Worm (Caenorhabditis elegans) whole organism, L3 larva: ENCODE measurements around the gene hsp-3.

Experiments
- R02D3.7 ChIP-seq: fragments of 150-350 bp; optimal IDR thresholded peaks from 2 replicates; lab custom pipeline; 2014; ENCODE audit warnings: missing biosample characterization, missing genetic modification characterization
- aly-2 ChIP-seq: fragments of 150-350 bp; optimal IDR thresholded peaks from 2 replicates; lab custom pipeline; 2014; ENCODE audit warnings: missing biosample characterization, missing genetic modification characterization
- egl-27 ChIP-seq: sonication (generic microtip); optimal IDR thresholded peaks from 4 replicates; lab custom pipeline; 2017; ENCODE audit warnings: missing biosample characterization, missing genetic modification reagents, missing genetic modification characterization
- elt-1 ChIP-seq: fragments of 150-350 bp; optimal IDR thresholded peaks from 2 replicates; lab custom pipeline; 2014; ENCODE audit warnings: missing biosample characterization, missing genetic modification characterization
- elt-2 ChIP-seq: sonication (generic microtip); optimal IDR thresholded peaks from 2 replicates; lab custom pipeline; 2016; ENCODE audit warnings: missing genetic modification reagents, mild to moderate bottlenecking, missing genetic modification characterization, missing compliant biosample characterization
- fos-1 ChIP-seq: fragments of 150-350 bp; optimal IDR thresholded peaks from 2 replicates; lab custom pipeline; 2014; ENCODE audit warnings: missing biosample characterization, missing genetic modification characterization
- lin-39 ChIP-seq: fragments of 150-350 bp; optimal IDR thresholded peaks from 2 replicates; lab custom pipeline; 2018; ENCODE audit warnings: missing biosample characterization, missing genetic modification reagents, missing genetic modification characterization
- nhr-12 ChIP-seq: fragments of 150-350 bp; optimal IDR thresholded peaks from 2 replicates; lab custom pipeline; 2014; ENCODE audit warnings: missing biosample characterization, missing genetic modification characterization
- nhr-28 ChIP-seq: fragments of 150-350 bp; optimal IDR thresholded peaks from 2 replicates; lab custom pipeline; 2014; ENCODE audit warnings: missing biosample characterization, missing genetic modification characterization
- nhr-76 ChIP-seq: fragments of 150-350 bp; sonication (generic microtip); optimal IDR thresholded peaks from 5 replicates; lab custom pipeline; 2014; ENCODE audit warnings: missing biosample characterization, missing genetic modification characterization
- pha-4 ChIP-seq: fragments of 150-350 bp; optimal IDR thresholded peaks from 2 replicates; lab custom pipeline; 2014; ENCODE audit warnings: missing biosample characterization, missing genetic modification reagents, missing genetic modification characterization
- pqm-1 ChIP-seq: fragments of 150-350 bp; optimal IDR thresholded peaks from 2 replicates; lab custom pipeline; 2017; ENCODE audit warnings: missing biosample characterization, missing genetic modification characterization, inconsistent platforms

- TF ChIP-seq elt-2 (tag; lab: Kevin White, UChicago) (no peak), aly-2 (no peak), egl-27 (tag; lab: Kevin White, UChicago) (no peak), pqm-1 (tag; lab: Kevin White, UChicago) (no peak), lin-39 (no peak), nhr-76 (tag; lab: Kevin White, UChicago) (no peak), elt-1 (no peak), nhr-12 (tag; lab: Kevin White, UChicago) (no peak), pha-4 (tag; lab: Kevin White, UChicago) (no peak), fos-1 (tag; lab: Kevin White, UChicago) (no peak), nhr-28 (no peak), R02D3.7 (tag; lab: Kevin White, UChicago) (no peak)
These were observed 43.4 kb downstream of the hsp-3 start, which contains the start of gene pak-1 for ce11 chrX:6048508-6048907.
